Fruit fly (Drosophila melanogaster) whole organism, embryonic: ENCODE measurements around the gene SNRPG.
A peak's percentile ranks its signal among the peaks of the same experiment; 100 is the strongest.

ENCODE experiments used
- B-H2 ChIP-seq: fragments of 200-800 bp; sonication (Bioruptor generic); optimal IDR thresholded peaks from 2 replicates; lab custom pipeline; 2018; ENCODE audit warnings: missing biosample characterization, mild to moderate bottlenecking, missing genetic modification characterization
- CG11696 ChIP-seq: fragments of 200-800 bp; sonication (Bioruptor generic); IDR thresholded peaks from 2 replicates; pipeline ENCODE4 v1.3.6; 2022; ENCODE audit warnings: missing biosample characterization, missing genetic modification characterization
- CG12104 ChIP-seq: fragments of 200-800 bp; sonication (Bioruptor generic); optimal IDR thresholded peaks from 3 replicates; lab custom pipeline; 2016; ENCODE audit warnings: missing biosample characterization, missing genetic modification characterization
- CG12769 ChIP-seq: fragments of 200-800 bp; sonication (Bioruptor generic); optimal IDR thresholded peaks from 2 replicates; lab custom pipeline; 2019; ENCODE audit warnings: missing biosample characterization, mild to moderate bottlenecking, missing genetic modification characterization, moderate library complexity
- CG15514 ChIP-seq: fragments of 200-800 bp; sonication (Bioruptor generic); optimal IDR thresholded peaks from 3 replicates; lab custom pipeline; 2017; ENCODE audit warnings: missing biosample characterization, missing genetic modification characterization, mild to moderate bottlenecking, moderate library complexity, missing genetic modification reagents
- CG17359 ChIP-seq: fragments of 200-800 bp; sonication (Bioruptor generic); optimal IDR thresholded peaks from 3 replicates; lab custom pipeline; 2018; ENCODE audit warnings: missing biosample characterization, mild to moderate bottlenecking, missing genetic modification characterization, moderate library complexity
- CG2116 ChIP-seq: fragments of 200-800 bp; sonication (Bioruptor generic); optimal IDR thresholded peaks from 3 replicates; lab custom pipeline; 2018; ENCODE audit warnings: missing biosample characterization, mild to moderate bottlenecking, missing genetic modification characterization
- CG3995 ChIP-seq: fragments of 200-800 bp; sonication (Bioruptor generic); optimal IDR thresholded peaks from 3 replicates; lab custom pipeline; 2016; ENCODE audit warnings: missing biosample characterization, missing genetic modification characterization
- CG4360 ChIP-seq: fragments of 200-800 bp; sonication (Bioruptor generic); IDR thresholded peaks from 2 replicates; pipeline ENCODE4 v1.3.6; 2022; ENCODE audit warnings: missing biosample characterization, missing genetic modification characterization
- CG6791 ChIP-seq: fragments of 200-800 bp; sonication (Bioruptor generic); IDR thresholded peaks from 3 replicates; pipeline ENCODE4 v1.3.6; 2022; ENCODE audit warnings: missing biosample characterization, missing genetic modification characterization; ENCODE audit not compliant: partially characterized antibody
- CG7786 ChIP-seq: fragments of 200-800 bp; sonication (Bioruptor generic); optimal IDR thresholded peaks from 2 replicates; lab custom pipeline; 2016; ENCODE audit warnings: missing biosample characterization, missing genetic modification characterization
- CG7928 ChIP-seq: fragments of 200-800 bp; sonication (Bioruptor generic); optimal IDR thresholded peaks from 2 replicates; lab custom pipeline; 2017; ENCODE audit warnings: missing biosample characterization, mild to moderate bottlenecking, missing genetic modification characterization
- CG7963 ChIP-seq: fragments of 200-800 bp; sonication (Bioruptor generic); IDR thresholded peaks from 3 replicates; pipeline ENCODE4 v1.3.6; 2022; ENCODE audit warnings: missing biosample characterization, missing genetic modification characterization; ENCODE audit not compliant: partially characterized antibody
- CG8281 ChIP-seq: fragments of 200-800 bp; sonication (Bioruptor generic); optimal IDR thresholded peaks from 2 replicates; lab custom pipeline; 2018; ENCODE audit warnings: missing biosample characterization, mild to moderate bottlenecking, missing genetic modification characterization, moderate library complexity
- CG9932 ChIP-seq: fragments of 200-800 bp; sonication (Bioruptor generic); IDR thresholded peaks from 2 replicates; pipeline ENCODE4 v1.3.6; 2022; ENCODE audit warnings: missing biosample characterization, missing genetic modification characterization
- CHES-1-like ChIP-seq: fragments of 200-800 bp; sonication (Bioruptor generic); optimal IDR thresholded peaks from 2 replicates; lab custom pipeline; 2016; ENCODE audit warnings: missing biosample characterization, missing genetic modification characterization
- Doc3 ChIP-seq: fragments of 200-800 bp; sonication (Bioruptor generic); IDR thresholded peaks from 3 replicates; pipeline ENCODE4 v1.3.6; 2022; ENCODE audit warnings: missing biosample characterization, missing genetic modification characterization; ENCODE audit not compliant: partially characterized antibody
- Dp ChIP-seq: fragments of 200-800 bp; sonication (Bioruptor generic); optimal IDR thresholded peaks from 2 replicates; lab custom pipeline; 2018; ENCODE audit warnings: missing biosample characterization, mild to moderate bottlenecking, missing genetic modification characterization, moderate library complexity
- Ets65A ChIP-seq: fragments of 200-800 bp; sonication (Bioruptor generic); peaks from one replicate; lab custom pipeline; 2016; ENCODE audit warnings: missing biosample characterization, missing genetic modification characterization
- HLH4C ChIP-seq: fragments of 200-800 bp; sonication (Bioruptor generic); IDR thresholded peaks from 3 replicates; pipeline ENCODE4 v1.3.6; 2022; ENCODE audit warnings: missing biosample characterization, missing genetic modification characterization; ENCODE audit not compliant: partially characterized antibody
- HmgD ChIP-seq: fragments of 200-800 bp; sonication (Bioruptor generic); optimal IDR thresholded peaks from 3 replicates; lab custom pipeline; 2016; ENCODE audit warnings: missing biosample characterization, missing genetic modification characterization
- HmgZ ChIP-seq: fragments of 200-800 bp; sonication (Bioruptor generic); optimal IDR thresholded peaks from 2 replicates; lab custom pipeline; 2018; ENCODE audit warnings: missing biosample characterization, mild to moderate bottlenecking, missing genetic modification characterization
- Max ChIP-seq: fragments of 200-800 bp; sonication (Bioruptor generic); optimal IDR thresholded peaks from 2 replicates; lab custom pipeline; 2016; ENCODE audit warnings: missing biosample characterization, mild to moderate bottlenecking, missing genetic modification characterization
- Med ChIP-seq: fragments of 200-800 bp; sonication (Bioruptor generic); peaks from one replicate; lab custom pipeline; 2016; ENCODE audit warnings: missing biosample characterization, missing genetic modification characterization, mild to moderate bottlenecking, inconsistent platforms, moderate library complexity
- Nf-YA ChIP-seq: fragments of 200-800 bp; sonication (Bioruptor generic); IDR thresholded peaks from 2 replicates; pipeline ENCODE4 v1.3.6; 2022; ENCODE audit warnings: missing biosample characterization, missing genetic modification characterization
- Nf-YB ChIP-seq: fragments of 200-800 bp; sonication (Bioruptor generic); optimal IDR thresholded peaks from 3 replicates; lab custom pipeline; 2019; ENCODE audit warnings: missing biosample characterization, mild to moderate bottlenecking, missing genetic modification characterization, moderate library complexity
- Sry-β ChIP-seq: fragments of 200-800 bp; sonication (Bioruptor generic); optimal IDR thresholded peaks from 2 replicates; lab custom pipeline; 2018; ENCODE audit warnings: missing biosample characterization, mild to moderate bottlenecking, missing genetic modification characterization, moderate library complexity
- Sry-δ ChIP-seq: fragments of 200-800 bp; sonication (Bioruptor generic); optimal IDR thresholded peaks from 2 replicates; lab custom pipeline; 2016; ENCODE audit warnings: missing biosample characterization, missing genetic modification characterization
- Stat92E ChIP-seq, 3 experiments: fragments of >200 bp in 2 of 3; fragments of 200-800 bp in 1 of 3; sonication (Bioruptor generic) in 1 of 3; optimal IDR thresholded peaks; 2 replicates each; lab custom pipeline; 2017 to 2019; ENCODE audit warnings: missing biosample characterization in 3 of 3, missing genetic modification characterization in 3 of 3, mild to moderate bottlenecking in 1 of 3, moderate library complexity in 1 of 3
- YL-1 ChIP-seq: fragments of 200-800 bp; sonication (Bioruptor generic); optimal IDR thresholded peaks from 3 replicates; lab custom pipeline; 2017; ENCODE audit warnings: missing biosample characterization, mild to moderate bottlenecking, missing genetic modification characterization
- cas ChIP-seq: fragments of 200-800 bp; sonication (Bioruptor generic); IDR thresholded peaks from 2 replicates; pipeline ENCODE4 v1.3.6; 2022; ENCODE audit warnings: missing biosample characterization, missing genetic modification characterization
- cg ChIP-seq: fragments of 200-800 bp; sonication (Bioruptor generic); optimal IDR thresholded peaks from 3 replicates; lab custom pipeline; 2019; ENCODE audit warnings: missing biosample characterization, mild to moderate bottlenecking, missing genetic modification characterization, moderate library complexity
- dpn ChIP-seq, 2 experiments: fragments of 200-800 bp; sonication (Bioruptor generic); optimal IDR thresholded peaks; 3 replicates each; lab custom pipeline; 2016; ENCODE audit warnings: missing biosample characterization in 2 of 2, missing genetic modification characterization in 2 of 2
- ftz-f1 ChIP-seq: fragments of 200-800 bp; sonication (Bioruptor generic); optimal IDR thresholded peaks from 2 replicates; lab custom pipeline; 2016; ENCODE audit warnings: missing biosample characterization, missing genetic modification characterization
- gem ChIP-seq: fragments of 200-800 bp; sonication (Bioruptor generic); optimal IDR thresholded peaks from 2 replicates; lab custom pipeline; 2019; ENCODE audit warnings: missing biosample characterization, mild to moderate bottlenecking, missing genetic modification characterization, moderate library complexity
- gfzf ChIP-seq: fragments of 200-800 bp; sonication (Bioruptor generic); optimal IDR thresholded peaks from 2 replicates; lab custom pipeline; 2016; ENCODE audit warnings: missing biosample characterization, mild to moderate bottlenecking, missing genetic modification characterization, moderate library complexity
- lilli ChIP-seq: fragments of 200-800 bp; sonication (Bioruptor generic); optimal IDR thresholded peaks from 3 replicates; lab custom pipeline; 2016; ENCODE audit warnings: missing biosample characterization, missing genetic modification characterization
- mld ChIP-seq: fragments of 200-800 bp; sonication (Bioruptor generic); IDR thresholded peaks from 3 replicates; pipeline ENCODE4 v1.3.6; 2022; ENCODE audit warnings: missing biosample characterization, missing genetic modification characterization; ENCODE audit not compliant: partially characterized antibody
- nmo ChIP-seq: fragments of 200-800 bp; sonication (Bioruptor generic); optimal IDR thresholded peaks from 2 replicates; lab custom pipeline; 2018; ENCODE audit warnings: missing biosample characterization, mild to moderate bottlenecking, missing genetic modification characterization, moderate library complexity
- peb ChIP-seq: fragments of 200-800 bp; sonication (Bioruptor generic); IDR thresholded peaks from 2 replicates; pipeline ENCODE4 v1.3.6; 2022; ENCODE audit warnings: missing biosample characterization, missing genetic modification characterization
- phol ChIP-seq: fragments of 200-800 bp; sonication (Bioruptor generic); optimal IDR thresholded peaks from 3 replicates; lab custom pipeline; 2018; ENCODE audit warnings: missing biosample characterization, mild to moderate bottlenecking, missing genetic modification characterization, moderate library complexity
- pita ChIP-seq: fragments of 200-800 bp; sonication (Bioruptor generic); optimal IDR thresholded peaks from 2 replicates; lab custom pipeline; 2017; ENCODE audit warnings: missing biosample characterization, mild to moderate bottlenecking, missing genetic modification characterization
- pum ChIP-seq: fragments of 200-800 bp; sonication (Bioruptor generic); optimal IDR thresholded peaks from 2 replicates; lab custom pipeline; 2016; ENCODE audit warnings: missing biosample characterization, missing genetic modification characterization
- ranshi ChIP-seq: fragments of 200-800 bp; sonication (Bioruptor generic); IDR thresholded peaks from 2 replicates; pipeline ENCODE4 v1.3.6; 2022; ENCODE audit warnings: missing biosample characterization, missing genetic modification characterization
- sob ChIP-seq: fragments of 200-800 bp; sonication (Bioruptor generic); IDR thresholded peaks from 2 replicates; pipeline ENCODE4 v1.3.6; 2022; ENCODE audit warnings: missing biosample characterization, missing genetic modification characterization
- stc ChIP-seq: fragments of 200-800 bp; sonication (Bioruptor generic); IDR thresholded peaks from 2 replicates; pipeline ENCODE4 v1.3.6; 2022; ENCODE audit warnings: missing biosample characterization, missing genetic modification characterization
- tna ChIP-seq: fragments of 200-800 bp; sonication (Bioruptor generic); IDR thresholded peaks from 2 replicates; pipeline ENCODE4 v1.3.6; 2022; ENCODE audit warnings: missing biosample characterization, missing genetic modification characterization; ENCODE audit not compliant: partially characterized antibody
- vnd ChIP-seq: fragments of 200-800 bp; sonication (Bioruptor generic); IDR thresholded peaks from 3 replicates; pipeline ENCODE4 v1.3.6; 2022; ENCODE audit warnings: missing biosample characterization, missing genetic modification characterization; ENCODE audit not compliant: partially characterized antibody
- zen2 ChIP-seq: fragments of 200-800 bp; sonication (Bioruptor generic); IDR thresholded peaks from 3 replicates; pipeline ENCODE4 v1.3.6; 2022; ENCODE audit warnings: missing biosample characterization, missing genetic modification characterization; ENCODE audit not compliant: partially characterized antibody

SNRPG gene

dm6 chrX:16610601-16611058 lies 29.6 kb downstream of the SNRPG start, which contains the start of gene mbt (continued):
- TF ChIP-seq Doc3 (GFP tag; lab: Robert Waterston, UW) (peak; percentile 88), Nf-YB (GFP tag; lab: Kevin White, UChicago) (peak; percentile 7), CG2116 (peak; percentile 57), Med (GFP tag; lab: Kevin White, UChicago) (peak; percentile 89), CG8281 (no peak), CG7786 (GFP tag; lab: Kevin White, UChicago) (no peak), CG9932 (GFP tag; lab: Robert Waterston, UW) (peak; percentile 35; the same call in 1 of the 2 replicates), CG7963 (GFP tag; lab: Robert Waterston, UW) (peak; percentile 86), ftz-f1 (GFP tag; lab: Kevin White, UChicago) (peak; percentile 19), CG12104 (GFP tag; lab: Kevin White, UChicago) (no peak), cas (GFP tag; lab: Robert Waterston, UW) (no peak), HmgD (GFP tag; lab: Kevin White, UChicago) (peak; percentile 51), pum (GFP tag; lab: Kevin White, UChicago) (no peak), HLH4C (GFP tag; lab: Robert Waterston, UW) (peak; percentile 82), gfzf (GFP tag; lab: Kevin White, UChicago) (peak; percentile 60), CG4360 (peak; percentile 94), Sry-δ (GFP tag; lab: Kevin White, UChicago) (peak; percentile 99), mld (GFP tag; lab: Robert Waterston, UW) (peak; percentile 88), ranshi (GFP tag; lab: Robert Waterston, UW) (no peak), zen2 (GFP tag; lab: Robert Waterston, UW) (peak; percentile 86), Stat92E (GFP tag; optimal IDR thresholded peaks at IDR 0.05; lab: Kevin White, UChicago) (peak in 1 of 3 experiments; percentile 42), CG12769 (tag; lab: Kevin White, UChicago) (peak; percentile 93), phol (peak; percentile 86), CG7928 (GFP tag; lab: Kevin White, UChicago) (no peak), CG3995 (no peak), Ets65A (GFP tag; lab: Kevin White, UChicago) (peak; percentile 35), gem (tag; lab: Kevin White, UChicago) (no peak), tna (GFP tag; lab: Robert Waterston, UW) (peak; percentile 77), Dp (GFP tag; lab: Kevin White, UChicago) (peak; percentile 82), lilli (GFP tag; lab: Kevin White, UChicago) (peak; percentile 29), peb (GFP tag; lab: Robert Waterston, UW) (no peak), CG15514 (peak; percentile 72), CHES-1-like (GFP tag; lab: Kevin White, UChicago) (peak; percentile 72), cg (GFP tag; lab: Kevin White, UChicago) (peak; percentile 97), CG6791 (GFP tag; lab: Robert Waterston, UW) (peak; percentile 93), vnd (GFP tag; lab: Robert Waterston, UW) (peak; percentile 82), B-H2 (GFP tag; lab: Kevin White, UChicago) (peak; percentile 26), Sry-β (no peak), dpn (GFP tag; optimal IDR thresholded peaks at IDR 0.05; lab: Kevin White, UChicago) (peak in 1 of 2 experiments; percentile 23), Max (GFP tag; lab: Kevin White, UChicago) (peak; percentile 3), nmo (peak; percentile 60), YL-1 (GFP tag; lab: Kevin White, UChicago) (peak; percentile 83), pita (GFP tag; lab: Kevin White, UChicago) (no peak), CG11696 (GFP tag; lab: Robert Waterston, UW) (no peak), stc (GFP tag; lab: Robert Waterston, UW) (no peak), sob (GFP tag; lab: Robert Waterston, UW) (0 out of 2 replicates have a peak, but pooled peaks have one; percentile 32), CG17359 (tag; lab: Kevin White, UChicago) (no peak), Nf-YA (no peak), HmgZ (peak; percentile 51)
